Fruit fly (Drosophila melanogaster) whole organism, pupa: Measurements from ENCODE around the gene CG42537.

Experiments used
- CG10348 ChIP-seq: fragments of 200-800 bp; sonication (Bioruptor generic); IDR thresholded peaks from 2 replicates; pipeline ENCODE4 v1.3.6; 2022; ENCODE audit warnings: missing biosample characterization, missing genetic modification characterization
- CG12605 ChIP-seq: fragments of 200-800 bp; sonication (Bioruptor generic); IDR thresholded peaks from 2 replicates; pipeline ENCODE4 v1.3.6; 2022; ENCODE audit warnings: missing biosample characterization, missing genetic modification characterization
- CG13204 ChIP-seq: fragments of 200-800 bp; sonication (Bioruptor generic); optimal IDR thresholded peaks from 2 replicates; lab custom pipeline; 2018; ENCODE audit warnings: missing biosample characterization, mild to moderate bottlenecking, missing genetic modification characterization, moderate library complexity
- CG14655 ChIP-seq: fragments of 200-800 bp; sonication (Bioruptor generic); optimal IDR thresholded peaks from 3 replicates; lab custom pipeline; 2017; ENCODE audit warnings: mild to moderate bottlenecking, missing biosample characterization, missing genetic modification reagents, missing genetic modification characterization
- CG15710 ChIP-seq: fragments of 200-800 bp; sonication (Bioruptor generic); optimal IDR thresholded peaks from 2 replicates; lab custom pipeline; 2018; ENCODE audit warnings: missing biosample characterization, mild to moderate bottlenecking, missing genetic modification characterization, moderate library complexity
- CG17806 ChIP-seq: fragments of 200-800 bp; sonication (Bioruptor generic); optimal IDR thresholded peaks from 2 replicates; lab custom pipeline; 2018; ENCODE audit warnings: missing biosample characterization, mild to moderate bottlenecking, missing genetic modification characterization, moderate library complexity
- CG32121 ChIP-seq: fragments of 200-800 bp; sonication (Bioruptor generic); IDR thresholded peaks from 2 replicates; pipeline ENCODE4 v1.3.6; 2022; ENCODE audit warnings: missing biosample characterization, missing genetic modification characterization
- CG34367 ChIP-seq: fragments of 200-800 bp; sonication (Bioruptor generic); optimal IDR thresholded peaks from 2 replicates; lab custom pipeline; 2018; ENCODE audit warnings: missing biosample characterization, mild to moderate bottlenecking, missing genetic modification characterization
- CG4496 ChIP-seq: fragments of 200-800 bp; sonication (Bioruptor generic); IDR thresholded peaks from 3 replicates; pipeline ENCODE4 v1.3.6; 2022; ENCODE audit warnings: missing biosample characterization, missing genetic modification characterization
- CG8159 ChIP-seq: fragments of 200-800 bp; sonication (Bioruptor generic); optimal IDR thresholded peaks from 3 replicates; lab custom pipeline; 2018; ENCODE audit warnings: missing biosample characterization, mild to moderate bottlenecking, missing genetic modification characterization, moderate library complexity
- CG8301 ChIP-seq: fragments of 200-800 bp; sonication (Bioruptor generic); optimal IDR thresholded peaks from 2 replicates; lab custom pipeline; 2018; ENCODE audit warnings: missing biosample characterization, mild to moderate bottlenecking, missing genetic modification characterization
- CG9948 ChIP-seq: fragments of 200-800 bp; sonication (Bioruptor generic); optimal IDR thresholded peaks from 2 replicates; lab custom pipeline; 2018; ENCODE audit warnings: missing biosample characterization, mild to moderate bottlenecking, missing genetic modification characterization, moderate library complexity
- D1 ChIP-seq: fragments of 200-800 bp; sonication (Bioruptor generic); optimal IDR thresholded peaks from 2 replicates; lab custom pipeline; 2018; ENCODE audit warnings: missing biosample characterization, mild to moderate bottlenecking, missing genetic modification characterization, moderate library complexity
- EcR ChIP-seq: fragments of 200-800 bp; sonication (Bioruptor generic); optimal IDR thresholded peaks from 3 replicates; lab custom pipeline; 2019; ENCODE audit warnings: missing biosample characterization, missing genetic modification characterization, mild to moderate bottlenecking, moderate library complexity, missing genetic modification reagents
- Ets98B ChIP-seq: fragments of 200-800 bp; sonication (Bioruptor generic); IDR thresholded peaks from 2 replicates; pipeline ENCODE4 v1.3.6; 2022; ENCODE audit warnings: missing biosample characterization, missing genetic modification characterization
- Pif1A ChIP-seq: fragments of 200-800 bp; sonication (Bioruptor generic); optimal IDR thresholded peaks from 3 replicates; lab custom pipeline; 2016; ENCODE audit warnings: missing biosample characterization, missing genetic modification characterization
- Pif1B ChIP-seq: fragments of 200-800 bp; sonication (Bioruptor generic); optimal IDR thresholded peaks from 3 replicates; lab custom pipeline; 2016; ENCODE audit warnings: missing biosample characterization, missing genetic modification characterization
- Snoo ChIP-seq: fragments of 200-800 bp; sonication (Bioruptor generic); optimal IDR thresholded peaks from 3 replicates; lab custom pipeline; 2017; ENCODE audit warnings: missing biosample characterization, mild to moderate bottlenecking, missing genetic modification characterization, inconsistent platforms
- fd96Ca ChIP-seq: fragments of 200-800 bp; sonication (Bioruptor generic); IDR thresholded peaks from 3 replicates; pipeline ENCODE4 v1.3.6; 2022; ENCODE audit warnings: missing biosample characterization, missing genetic modification characterization
- gl ChIP-seq: fragments of 200-800 bp; sonication (Bioruptor generic); optimal IDR thresholded peaks from 2 replicates; lab custom pipeline; 2018; ENCODE audit warnings: missing biosample characterization, mild to moderate bottlenecking, missing genetic modification characterization
- rn ChIP-seq: fragments of 200-800 bp; sonication (Bioruptor generic); IDR thresholded peaks from 2 replicates; pipeline ENCODE4 v1.3.6; 2022; ENCODE audit warnings: missing biosample characterization, missing genetic modification characterization

The CG42537 gene

DNA sequence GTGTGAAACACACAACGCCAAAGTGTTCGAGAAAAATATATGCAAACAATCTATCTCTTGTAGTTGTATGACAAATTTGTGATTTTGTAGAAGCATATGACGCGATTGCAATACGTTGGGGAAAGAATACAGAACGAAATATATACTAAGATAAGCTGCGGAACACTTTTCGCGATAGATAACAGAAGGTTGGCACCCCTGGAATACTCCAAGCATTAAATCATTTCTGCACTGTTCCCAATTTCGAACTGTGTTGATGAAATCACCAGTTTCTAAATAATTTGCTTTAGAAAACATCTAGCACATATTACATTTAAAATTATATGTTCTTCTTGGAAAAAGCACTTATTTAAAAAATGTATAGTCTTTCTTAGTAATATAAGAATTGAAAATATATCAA, 23.2 kb upstream of the CG42537 start:
- TF ChIP-seq CG34367: no peak
- no peak for TF ChIP-seq CG12605 (GFP tag; lab: Robert Waterston, UW)
- no peak for TF ChIP-seq Pif1B (GFP tag; lab: Kevin White, UChicago)
- no peak for TF ChIP-seq gl (tag; lab: Kevin White, UChicago)
- TF ChIP-seq CG13204 (GFP tag; lab: Kevin White, UChicago): no peak
- no peak for TF ChIP-seq CG4496
- TF ChIP-seq CG8159 (tag; lab: Kevin White, UChicago): no peak
- TF ChIP-seq Ets98B (GFP tag; lab: Robert Waterston, UW): no peak
- no peak for TF ChIP-seq Pif1A (GFP tag; lab: Kevin White, UChicago)
- TF ChIP-seq CG10348 (GFP tag; lab: Robert Waterston, UW): no peak
- TF ChIP-seq CG8301 (tag; lab: Kevin White, UChicago): no peak
- no peak for TF ChIP-seq CG15710 (tag; lab: Kevin White, UChicago)
- no peak for TF ChIP-seq CG17806 (tag; lab: Kevin White, UChicago)

- TF ChIP-seq Ets98B (GFP tag; lab: Robert Waterston, UW) (peak; percentile 28; the same call in 1 of the 2 replicates), Snoo (no peak), fd96Ca (GFP tag; lab: Robert Waterston, UW) (peak; percentile 73)
Measured at dm6 chr3R:6368100-6368499, 9.5 kb upstream of the CG42537 start, which contains the start of gene CG42724. Gene CG42724 (minus strand): TSS chr3R:6368288.

DNA sequence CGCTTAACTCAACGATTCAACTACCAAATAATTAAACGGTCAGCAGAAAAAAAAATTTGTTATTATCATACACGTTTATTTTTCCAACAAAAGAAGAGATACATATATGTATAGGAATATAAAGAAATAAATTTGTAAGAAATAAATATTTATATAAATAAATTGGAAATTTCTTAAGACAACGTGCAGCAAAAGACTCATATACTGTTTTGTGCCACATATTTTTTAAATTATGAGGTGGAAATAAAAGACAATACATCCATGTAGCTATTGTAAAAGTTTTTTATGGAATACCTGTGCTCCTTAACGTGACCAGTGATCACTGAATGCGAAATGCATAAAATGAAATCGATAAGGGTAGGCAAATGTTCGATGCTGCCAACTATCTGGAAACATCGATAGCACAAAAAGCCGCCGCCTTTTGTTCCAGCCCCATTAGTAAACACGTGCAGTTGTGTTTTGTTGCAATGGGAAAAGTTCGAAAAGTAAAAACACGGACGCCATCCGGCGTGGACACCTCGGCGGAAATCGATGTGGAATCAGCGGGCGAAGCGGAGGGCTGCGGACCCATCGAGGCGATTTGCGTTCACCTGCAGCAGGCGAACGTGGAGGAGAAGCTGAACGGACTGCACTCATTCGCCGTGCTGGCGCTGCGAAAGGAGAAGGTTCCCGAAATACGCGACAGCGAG, 8.9 kb upstream of the CG42537 start, which contains the start of gene CG10286:
Gene CG10286 (plus strand): TSS at position 416 of the 689 bp plus-strand sequence.
- TF ChIP-seq CG15710 (tag; lab: Kevin White, UChicago) (peak; percentile 16), CG17806 (tag; lab: Kevin White, UChicago) (peak; percentile 31), CG9948 (peak; percentile 18), CG4496 (no peak)

dm6 chr3R:6373512-6374306, 3.9 kb upstream of the CG42537 start:
- TF ChIP-seq CG13204 (GFP tag; lab: Kevin White, UChicago) (no peak), CG34367 (no peak), CG15710 (tag; lab: Kevin White, UChicago) (peak; percentile 7), fd96Ca (GFP tag; lab: Robert Waterston, UW) (no peak), CG4496 (peak; percentile 46; the same call in 1 of the 3 replicates), CG8159 (tag; lab: Kevin White, UChicago) (peak; percentile 44), CG12605 (GFP tag; lab: Robert Waterston, UW) (peak; percentile 34), CG17806 (tag; lab: Kevin White, UChicago) (peak; percentile 11), EcR (peak; percentile 61), CG14655 (GFP tag; lab: Kevin White, UChicago) (no peak), CG8301 (tag; lab: Kevin White, UChicago) (peak; percentile 42), D1 (no peak), CG32121 (GFP tag; lab: Robert Waterston, UW) (0 out of 2 replicates have a peak, but pooled peaks have one; percentile 12), Pif1B (GFP tag; lab: Kevin White, UChicago) (no peak), CG9948 (peak; percentile 3), rn (no peak), Ets98B (GFP tag; lab: Robert Waterston, UW) (peak; percentile 17; the same call in 1 of the 2 replicates), gl (tag; lab: Kevin White, UChicago) (peak; percentile 0), CG10348 (GFP tag; lab: Robert Waterston, UW) (no peak), Snoo (peak; percentile 9)

- no peak for TF ChIP-seq CG4496
- no peak for TF ChIP-seq CG34367
- TF ChIP-seq D1: no peak
- no peak for TF ChIP-seq Pif1A (GFP tag; lab: Kevin White, UChicago)
- no peak for TF ChIP-seq CG12605 (GFP tag; lab: Robert Waterston, UW)
- TF ChIP-seq gl (tag; lab: Kevin White, UChicago): no peak
- no peak for TF ChIP-seq CG10348 (GFP tag; lab: Robert Waterston, UW)
Measured at dm6 chr3R:6374307-6374574, 3.4 kb upstream of the CG42537 start, which contains the start of gene CG42564. Gene CG42564 (plus strand): TSS chr3R:6374475.

dm6 chr3R:6375944-6376343, 1.7 kb upstream of the CG42537 start, which contains the start of gene CRAT:
Gene CRAT (minus strand): TSS chr3R:6376044.
- TF ChIP-seq Snoo (no peak), Ets98B (GFP tag; lab: Robert Waterston, UW) (no peak), CG9948 (no peak), CG4496 (no peak), CG13204 (GFP tag; lab: Kevin White, UChicago) (no peak), fd96Ca (GFP tag; lab: Robert Waterston, UW) (no peak), CG8301 (tag; lab: Kevin White, UChicago) (no peak), EcR (no peak), CG10348 (GFP tag; lab: Robert Waterston, UW) (no peak), rn (no peak), Pif1A (GFP tag; lab: Kevin White, UChicago) (no peak), CG15710 (tag; lab: Kevin White, UChicago) (no peak), CG12605 (GFP tag; lab: Robert Waterston, UW) (no peak), CG17806 (tag; lab: Kevin White, UChicago) (no peak), Pif1B (GFP tag; lab: Kevin White, UChicago) (no peak), CG34367 (no peak), CG14655 (GFP tag; lab: Kevin White, UChicago) (no peak), gl (tag; lab: Kevin White, UChicago) (no peak)
